Worm (Caenorhabditis elegans) whole organism, early embryonic: ENCODE data around the gene Y32B12C.1.

Source experiments
- B0310.2 ChIP-seq: sonication (generic microtip); optimal IDR thresholded peaks from 2 replicates; lab custom pipeline; 2016; ENCODE audit warnings: mild to moderate bottlenecking, missing genetic modification characterization, missing compliant biosample characterization
- F13C5.2 ChIP-seq: sonication (generic microtip); optimal IDR thresholded peaks from 2 replicates; lab custom pipeline; 2017; ENCODE audit warnings: mild to moderate bottlenecking, missing genetic modification characterization, inconsistent platforms, missing compliant biosample characterization
- aly-1 ChIP-seq: sonication (generic microtip); optimal IDR thresholded peaks from 2 replicates; lab custom pipeline; 2016; ENCODE audit warnings: missing genetic modification characterization, missing compliant biosample characterization
- ama-1 ChIP-seq: fragments of 150-350 bp; optimal IDR thresholded peaks from 2 replicates; lab custom pipeline; 2014
- ceh-13 ChIP-seq: fragments of 200-800 bp; sonication (Bioruptor generic); optimal IDR thresholded peaks from 2 replicates; lab custom pipeline; 2018; ENCODE audit warnings: mild to moderate bottlenecking, missing genetic modification characterization, missing compliant biosample characterization
- ceh-36 ChIP-seq: sonication (generic microtip); optimal IDR thresholded peaks from 2 replicates; lab custom pipeline; 2016; ENCODE audit warnings: missing genetic modification characterization, inconsistent platforms, missing compliant biosample characterization
- ets-7 ChIP-seq: sonication (generic microtip); optimal IDR thresholded peaks from 2 replicates; lab custom pipeline; 2016; ENCODE audit warnings: missing genotype, missing genetic modification characterization, missing compliant biosample characterization
- flt-1 ChIP-seq: fragments of 200-800 bp; sonication (Bioruptor generic); IDR thresholded peaks from 2 replicates; pipeline ENCODE4 v1.3.6; 2022; ENCODE audit warnings: missing genetic modification characterization, missing compliant biosample characterization
- hmbx-1 ChIP-seq: sonication (generic microtip); optimal IDR thresholded peaks from 2 replicates; lab custom pipeline; 2016; ENCODE audit warnings: mild to moderate bottlenecking, missing genetic modification characterization, missing compliant biosample characterization
- hmg-4 ChIP-seq: fragments of 200-800 bp; sonication (Bioruptor generic); optimal IDR thresholded peaks from 2 replicates; lab custom pipeline; 2018; ENCODE audit warnings: mild to moderate bottlenecking, missing genetic modification characterization, missing compliant biosample characterization
- hnd-1 ChIP-seq: sonication (generic microtip); optimal IDR thresholded peaks from 2 replicates; lab custom pipeline; 2016; ENCODE audit warnings: missing genetic modification characterization, missing compliant biosample characterization
- pes-1 ChIP-seq: fragments of 200-800 bp; sonication (Bioruptor generic); IDR thresholded peaks from 2 replicates; pipeline ENCODE4 v1.3.6; 2022; ENCODE audit warnings: missing genetic modification reagents, missing genetic modification characterization, missing compliant biosample characterization
- scrt-1 ChIP-seq: fragments of 200-800 bp; sonication (Bioruptor generic); IDR thresholded peaks from 2 replicates; pipeline ENCODE4 v1.3.6; 2022; ENCODE audit warnings: missing genetic modification characterization, missing compliant biosample characterization
- sea-1 ChIP-seq: fragments of 200-800 bp; sonication (Bioruptor generic); conservative IDR thresholded peaks from 2 replicates; pipeline ENCODE4 v1.3.6; 2022; ENCODE audit warnings: missing genetic modification characterization, missing compliant biosample characterization
- tbx-11 ChIP-seq: fragments of 200-800 bp; sonication (Bioruptor generic); IDR thresholded peaks from 2 replicates; pipeline ENCODE4 v1.3.6; 2022; ENCODE audit warnings: missing genetic modification characterization, missing compliant biosample characterization
- tbx-37 ChIP-seq: fragments of 200-800 bp; sonication (Bioruptor generic); conservative IDR thresholded peaks from 2 replicates; pipeline ENCODE4 v1.3.6; 2022; ENCODE audit warnings: missing genetic modification reagents, missing genetic modification characterization, missing compliant biosample characterization
- tra-4 ChIP-seq: sonication (generic microtip); optimal IDR thresholded peaks from 2 replicates; lab custom pipeline; 2017; ENCODE audit warnings: missing genetic modification characterization, missing compliant biosample characterization

Y32B12C.1 gene

ce11 chrV:16620874-16621273 lies 14.5 kb downstream of the Y32B12C.1 start, which contains the start of gene Y70C5A.3:
TSS of gene Y70C5A.3 (minus strand) at chrV:16620923.
- TF ChIP-seq F13C5.2 (tag; lab: Kevin White, UChicago), result no peak
- TF ChIP-seq hmg-4, result no peak
- no peak for TF ChIP-seq scrt-1 (GFP tag; lab: Robert Waterston, UW)
- TF ChIP-seq tra-4 (tag; lab: Kevin White, UChicago), result no peak
- TF ChIP-seq pes-1 (GFP tag; lab: Robert Waterston, UW), result no peak

- TF ChIP-seq scrt-1 (GFP tag; lab: Robert Waterston, UW), result 0 out of 2 replicates have a peak, but pooled peaks have one; percentile 58
- peak; percentile 51 for TF ChIP-seq ceh-13
- no peak for TF ChIP-seq ets-7 (tag; lab: Kevin White, UChicago)
- TF ChIP-seq flt-1 (GFP tag; lab: Robert Waterston, UW), result peak; percentile 79
- TF ChIP-seq tbx-37 (GFP tag; lab: Robert Waterston, UW), result peak; percentile 56
- peak; percentile 35 for TF ChIP-seq F13C5.2 (tag; lab: Kevin White, UChicago)
- TF ChIP-seq sea-1 (GFP tag; lab: Robert Waterston, UW), result peak; percentile 65; the same call in 1 of the 2 replicates
- peak; percentile 75 for TF ChIP-seq ceh-36 (tag; lab: Kevin White, UChicago)
- peak; percentile 75 for TF ChIP-seq tbx-11 (GFP tag; lab: Robert Waterston, UW)
- TF ChIP-seq B0310.2 (tag; lab: Kevin White, UChicago), result peak; percentile 8
- no peak for TF ChIP-seq hnd-1 (tag; lab: Kevin White, UChicago)
- peak; percentile 84 for TF ChIP-seq pes-1 (GFP tag; lab: Robert Waterston, UW)
- no peak for TF ChIP-seq hmbx-1 (tag; lab: Kevin White, UChicago)
- TF ChIP-seq ama-1, result no peak
- peak; percentile 20 for TF ChIP-seq aly-1 (tag; lab: Kevin White, UChicago)
- TF ChIP-seq tra-4 (tag; lab: Kevin White, UChicago), result no peak
- no peak for TF ChIP-seq hmg-4
Measured at ce11 chrV:16621894-16622293, 15.5 kb downstream of the Y32B12C.1 start.

- TF ChIP-seq pes-1 (GFP tag; lab: Robert Waterston, UW) (no peak), scrt-1 (GFP tag; lab: Robert Waterston, UW) (no peak), ets-7 (tag; lab: Kevin White, UChicago) (no peak), tbx-37 (GFP tag; lab: Robert Waterston, UW) (no peak), ceh-36 (tag; lab: Kevin White, UChicago) (no peak), flt-1 (GFP tag; lab: Robert Waterston, UW) (no peak), F13C5.2 (tag; lab: Kevin White, UChicago) (no peak), ama-1 (no peak), tbx-11 (GFP tag; lab: Robert Waterston, UW) (no peak)
Measured at ce11 chrV:16622754-16623261, 16.4 kb downstream of the Y32B12C.1 start, which contains the start of gene Y70C5A.2. TSS of gene Y70C5A.2 (minus strand) at chrV:16623211.

ce11 chrV:16627962-16628361 lies 21.5 kb downstream of the Y32B12C.1 start, which contains the start of gene oac-53:
TSS of gene oac-53 (minus strand) at chrV:16627970.
- no peak for TF ChIP-seq hmg-4
- no peak for TF ChIP-seq sea-1 (GFP tag; lab: Robert Waterston, UW)
- no peak for TF ChIP-seq ceh-36 (tag; lab: Kevin White, UChicago)

- TF ChIP-seq B0310.2 (tag; lab: Kevin White, UChicago) (no peak), sea-1 (GFP tag; lab: Robert Waterston, UW) (no peak), ceh-13 (no peak), tbx-37 (GFP tag; lab: Robert Waterston, UW) (no peak), pes-1 (GFP tag; lab: Robert Waterston, UW) (no peak), tbx-11 (GFP tag; lab: Robert Waterston, UW) (no peak), flt-1 (GFP tag; lab: Robert Waterston, UW) (no peak), tra-4 (tag; lab: Kevin White, UChicago) (no peak), ama-1 (no peak), hmbx-1 (tag; lab: Kevin White, UChicago) (no peak), hnd-1 (tag; lab: Kevin White, UChicago) (no peak), scrt-1 (GFP tag; lab: Robert Waterston, UW) (no peak), ceh-36 (tag; lab: Kevin White, UChicago) (no peak), aly-1 (tag; lab: Kevin White, UChicago) (no peak), F13C5.2 (tag; lab: Kevin White, UChicago) (no peak), hmg-4 (no peak)
Measured at ce11 chrV:16628991-16629390, 22.6 kb downstream of the Y32B12C.1 start, which contains the start of gene W06G6.2. TSS of gene W06G6.2 (plus strand) at chrV:16629291.

ce11 chrV:16629600-16629999 lies 23.2 kb downstream of the Y32B12C.1 start, which contains the start of gene srd-21:
TSS of gene srd-21 (plus strand) at chrV:16629900.
- TF ChIP-seq pes-1 (GFP tag; lab: Robert Waterston, UW) (no peak), tbx-11 (GFP tag; lab: Robert Waterston, UW) (no peak), ama-1 (no peak), sea-1 (GFP tag; lab: Robert Waterston, UW) (no peak), flt-1 (GFP tag; lab: Robert Waterston, UW) (no peak), scrt-1 (GFP tag; lab: Robert Waterston, UW) (no peak), tbx-37 (GFP tag; lab: Robert Waterston, UW) (no peak), hmbx-1 (tag; lab: Kevin White, UChicago) (no peak), tra-4 (tag; lab: Kevin White, UChicago) (no peak), hnd-1 (tag; lab: Kevin White, UChicago) (no peak), ceh-36 (tag; lab: Kevin White, UChicago) (no peak), ceh-13 (no peak), aly-1 (tag; lab: Kevin White, UChicago) (no peak), ets-7 (tag; lab: Kevin White, UChicago) (no peak), hmg-4 (no peak), B0310.2 (tag; lab: Kevin White, UChicago) (no peak), F13C5.2 (tag; lab: Kevin White, UChicago) (no peak)

DNA sequence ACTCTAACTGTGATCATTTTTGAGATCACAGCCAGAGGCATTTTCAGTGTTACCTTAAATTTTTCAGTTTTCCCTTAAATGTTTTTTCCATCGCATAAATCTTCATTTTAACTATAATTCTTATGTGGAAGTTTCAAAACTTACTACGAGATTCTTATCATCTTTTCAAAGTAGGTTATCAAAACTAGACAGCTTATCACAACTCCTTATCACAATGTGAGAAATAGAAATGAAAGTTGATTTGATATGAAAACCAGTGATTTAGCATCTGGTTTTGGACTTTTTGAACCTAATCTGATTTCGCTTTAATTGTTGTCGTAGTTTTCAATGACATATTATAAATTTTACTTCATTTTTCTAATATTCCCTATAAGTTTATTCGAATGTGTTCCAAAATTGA lies 29.5 kb downstream of the Y32B12C.1 start, which contains the start of gene mltn-11:
mltn-11 (plus strand) TSS at position 276 of the 400 bp plus-strand sequence.
- TF ChIP-seq tra-4 (tag; lab: Kevin White, UChicago) (no peak), tbx-37 (GFP tag; lab: Robert Waterston, UW) (no peak), hnd-1 (tag; lab: Kevin White, UChicago) (no peak), ceh-36 (tag; lab: Kevin White, UChicago) (no peak), B0310.2 (tag; lab: Kevin White, UChicago) (no peak), hmbx-1 (tag; lab: Kevin White, UChicago) (no peak), pes-1 (GFP tag; lab: Robert Waterston, UW) (no peak), sea-1 (GFP tag; lab: Robert Waterston, UW) (no peak)
